Fruit fly (Drosophila melanogaster) whole organism, prepupa: Measurements from ENCODE around the gene pyd.

Source experiments
- CG10669 ChIP-seq: fragments of 200-800 bp; sonication (Bioruptor generic); optimal IDR thresholded peaks from 3 replicates; lab custom pipeline; 2018; ENCODE audit warnings: missing biosample characterization, mild to moderate bottlenecking, missing genetic modification characterization, moderate library complexity
- CG11294 ChIP-seq: fragments of 200-800 bp; sonication (Bioruptor generic); IDR thresholded peaks from 2 replicates; pipeline ENCODE4 v1.3.6; 2022; ENCODE audit warnings: missing biosample characterization, missing genetic modification characterization
- CG11762 ChIP-seq: fragments of 200-800 bp; sonication (Bioruptor generic); optimal IDR thresholded peaks from 3 replicates; lab custom pipeline; 2016; ENCODE audit warnings: missing biosample characterization, missing genetic modification characterization; ENCODE audit not compliant: insufficient read depth
- CG11902 ChIP-seq: fragments of 200-800 bp; sonication (Bioruptor generic); optimal IDR thresholded peaks from 3 replicates; lab custom pipeline; 2016; ENCODE audit warnings: missing biosample characterization, missing genetic modification characterization
- CG15336 ChIP-seq: fragments of 200-800 bp; sonication (Bioruptor generic); IDR thresholded peaks from 2 replicates; pipeline ENCODE4 v1.3.6; 2022; ENCODE audit warnings: missing biosample characterization, missing genetic modification characterization
- CG1621 ChIP-seq: fragments of 200-800 bp; sonication (Bioruptor generic); optimal IDR thresholded peaks from 3 replicates; lab custom pipeline; 2018; ENCODE audit warnings: missing biosample characterization, mild to moderate bottlenecking, missing genetic modification characterization
- CG3032 ChIP-seq: fragments of 200-800 bp; optimal IDR thresholded peaks from 2 replicates; lab custom pipeline; 2019; ENCODE audit warnings: missing biosample characterization, mild to moderate bottlenecking, missing genetic modification characterization, moderate library complexity
- CG31627 ChIP-seq: fragments of 200-800 bp; sonication (Bioruptor generic); optimal IDR thresholded peaks from 3 replicates; lab custom pipeline; 2016; ENCODE audit warnings: missing biosample characterization, missing genetic modification characterization
- CG32006 ChIP-seq: fragments of 200-800 bp; sonication (Bioruptor generic); optimal IDR thresholded peaks from 3 replicates; lab custom pipeline; 2017; ENCODE audit warnings: missing biosample characterization, mild to moderate bottlenecking, missing genetic modification characterization
- CG34406 ChIP-seq: fragments of 200-800 bp; sonication (Bioruptor generic); optimal IDR thresholded peaks from 3 replicates; lab custom pipeline; 2016; ENCODE audit warnings: missing biosample characterization, missing genetic modification characterization
- CG4318 ChIP-seq: fragments of 200-800 bp; sonication (Bioruptor generic); optimal IDR thresholded peaks from 3 replicates; lab custom pipeline; 2017; ENCODE audit warnings: missing biosample characterization, mild to moderate bottlenecking, missing genetic modification characterization
- CG6792 ChIP-seq: fragments of 200-800 bp; sonication (Bioruptor generic); optimal IDR thresholded peaks from 3 replicates; lab custom pipeline; 2016; ENCODE audit warnings: missing biosample characterization, missing genetic modification characterization
- CG6808 ChIP-seq: fragments of 200-800 bp; sonication (Bioruptor generic); optimal IDR thresholded peaks from 3 replicates; lab custom pipeline; 2017; ENCODE audit warnings: missing biosample characterization, missing genetic modification characterization, mild to moderate bottlenecking, moderate library complexity, missing genetic modification reagents
- CG8119 ChIP-seq: fragments of 200-800 bp; sonication (Bioruptor generic); IDR thresholded peaks from 3 replicates; pipeline ENCODE4 v1.3.6; 2022; ENCODE audit warnings: missing biosample characterization, missing genetic modification characterization
- CG8319 ChIP-seq: fragments of 200-800 bp; sonication (Bioruptor generic); optimal IDR thresholded peaks from 3 replicates; lab custom pipeline; 2016; ENCODE audit warnings: missing biosample characterization, missing genetic modification characterization
- CG9139 ChIP-seq: fragments of 200-800 bp; sonication (Bioruptor generic); optimal IDR thresholded peaks from 3 replicates; lab custom pipeline; 2017; ENCODE audit warnings: missing biosample characterization, mild to moderate bottlenecking, missing genetic modification characterization
- Eip75B ChIP-seq: fragments of 200-800 bp; sonication (Bioruptor generic); optimal IDR thresholded peaks from 3 replicates; lab custom pipeline; 2016; ENCODE audit warnings: missing biosample characterization, missing genetic modification characterization
- Eip78C ChIP-seq: fragments of 200-800 bp; sonication (Bioruptor generic); peaks from one replicate; lab custom pipeline; 2016; ENCODE audit warnings: missing biosample characterization, missing genetic modification characterization
- Ets96B ChIP-seq: fragments of 200-800 bp; optimal IDR thresholded peaks from 2 replicates; lab custom pipeline; 2019; ENCODE audit warnings: missing biosample characterization, mild to moderate bottlenecking, missing genetic modification characterization, moderate library complexity
- Gug ChIP-seq: fragments of 200-800 bp; sonication (Bioruptor generic); IDR thresholded peaks from 2 replicates; pipeline ENCODE4 v1.3.6; 2022; ENCODE audit warnings: missing biosample characterization, missing genetic modification characterization
- Hr38 ChIP-seq: sonication (Bioruptor generic); optimal IDR thresholded peaks from 2 replicates; lab custom pipeline; 2016; ENCODE audit warnings: missing biosample characterization, missing genetic modification characterization
- Hr4 ChIP-seq: fragments of 200-800 bp; sonication (Bioruptor generic); optimal IDR thresholded peaks from 3 replicates; lab custom pipeline; 2016; ENCODE audit warnings: missing biosample characterization, missing genetic modification characterization
- Lpt ChIP-seq: fragments of 200-800 bp; sonication (Bioruptor generic); optimal IDR thresholded peaks from 3 replicates; lab custom pipeline; 2016; ENCODE audit warnings: missing biosample characterization, missing genetic modification characterization
- OdsH ChIP-seq: fragments of 200-800 bp; sonication (Bioruptor generic); optimal IDR thresholded peaks from 3 replicates; lab custom pipeline; 2016; ENCODE audit warnings: missing biosample characterization, missing genetic modification characterization
- Smox ChIP-seq: fragments of 200-800 bp; sonication (Bioruptor generic); optimal IDR thresholded peaks from 3 replicates; lab custom pipeline; 2016; ENCODE audit warnings: missing biosample characterization, missing genetic modification characterization
- Sox15 ChIP-seq: fragments of 200-800 bp; sonication (Bioruptor generic); optimal IDR thresholded peaks from 3 replicates; lab custom pipeline; 2016; ENCODE audit warnings: missing biosample characterization, missing genetic modification characterization
- achi ChIP-seq: fragments of 200-800 bp; sonication (Bioruptor generic); optimal IDR thresholded peaks from 3 replicates; lab custom pipeline; 2016; ENCODE audit warnings: missing biosample characterization, missing genetic modification characterization
- acj6 ChIP-seq: fragments of 200-800 bp; sonication (Bioruptor generic); optimal IDR thresholded peaks from 3 replicates; lab custom pipeline; 2016; ENCODE audit warnings: missing biosample characterization, missing genetic modification characterization
- cyc ChIP-seq: fragments of 200-800 bp; sonication (Bioruptor generic); optimal IDR thresholded peaks from 3 replicates; lab custom pipeline; 2016; ENCODE audit warnings: missing biosample characterization, missing genetic modification characterization
- dac ChIP-seq: fragments of 200-800 bp; sonication (Bioruptor generic); optimal IDR thresholded peaks from 2 replicates; lab custom pipeline; 2017; ENCODE audit warnings: missing biosample characterization, mild to moderate bottlenecking, missing genetic modification characterization
- eg ChIP-seq: fragments of 200-800 bp; sonication (Bioruptor generic); IDR thresholded peaks from 3 replicates; pipeline ENCODE4 v1.3.6; 2022; ENCODE audit warnings: missing biosample characterization, missing genetic modification characterization
- esn ChIP-seq: fragments of 200-800 bp; sonication (Bioruptor generic); optimal IDR thresholded peaks from 2 replicates; lab custom pipeline; 2016; ENCODE audit warnings: missing biosample characterization, mild to moderate bottlenecking, missing genetic modification characterization, moderate library complexity
- fkh ChIP-seq: fragments of 200-800 bp; sonication (Bioruptor generic); optimal IDR thresholded peaks from 3 replicates; lab custom pipeline; 2017; ENCODE audit warnings: missing biosample characterization, mild to moderate bottlenecking, missing genetic modification characterization, moderate library complexity
- lz ChIP-seq: fragments of 200-800 bp; sonication (Bioruptor generic); optimal IDR thresholded peaks from 3 replicates; lab custom pipeline; 2016; ENCODE audit warnings: missing biosample characterization, missing genetic modification characterization
- pdm3 ChIP-seq: fragments of 200-800 bp; sonication (Bioruptor generic); optimal IDR thresholded peaks from 3 replicates; lab custom pipeline; 2016; ENCODE audit warnings: missing biosample characterization, missing genetic modification characterization
- salr ChIP-seq, 2 experiments: fragments of 200-800 bp; sonication (Bioruptor generic); optimal IDR thresholded peaks; 3 replicates each; lab custom pipeline; 2016 to 2018; ENCODE audit warnings: missing biosample characterization in 2 of 2, missing genetic modification characterization in 2 of 2, mild to moderate bottlenecking in 1 of 2
- svp ChIP-seq: fragments of 200-800 bp; sonication (Bioruptor generic); peaks from one replicate; lab custom pipeline; 2016; ENCODE audit warnings: missing biosample characterization, missing genetic modification characterization
- topi ChIP-seq: fragments of 200-800 bp; sonication (Bioruptor generic); optimal IDR thresholded peaks from 3 replicates; lab custom pipeline; 2016; ENCODE audit warnings: missing biosample characterization, missing genetic modification characterization
- vri ChIP-seq: fragments of 200-800 bp; sonication (Bioruptor generic); optimal IDR thresholded peaks from 3 replicates; lab custom pipeline; 2016; ENCODE audit warnings: missing biosample characterization, mild to moderate bottlenecking, missing genetic modification characterization

The pyd gene

DNA sequence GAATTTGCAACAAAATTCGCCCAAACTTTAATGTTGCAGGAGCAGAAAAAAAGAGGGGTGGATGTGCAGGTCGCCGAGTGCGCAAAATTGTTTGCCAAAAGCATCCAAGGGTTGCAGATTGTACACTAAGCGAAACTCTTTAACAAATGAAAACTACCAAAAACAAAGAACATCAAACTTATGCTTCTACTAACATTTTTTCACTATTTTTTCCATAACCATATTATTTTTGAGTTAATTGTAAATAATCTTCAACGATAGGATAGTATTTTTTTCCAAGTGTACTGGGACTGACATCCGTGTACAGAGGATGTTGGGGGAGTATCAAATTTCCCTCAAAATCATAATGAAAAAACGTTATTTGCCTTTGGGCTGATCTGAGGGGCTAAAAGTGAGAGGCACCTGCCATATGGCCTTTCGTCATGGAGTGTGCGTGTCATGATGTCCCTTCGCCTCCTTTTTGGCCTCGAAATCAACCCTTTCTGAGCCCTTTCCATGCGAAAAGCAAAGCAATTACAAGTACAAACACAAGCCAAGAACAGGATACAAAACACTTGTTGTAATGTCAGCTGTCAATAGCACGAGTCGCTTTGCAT lies 44.8 kb downstream of the pyd start (continued):
- TF ChIP-seq CG3032 (tag; lab: Kevin White, UChicago) = peak; percentile 70
- peak; percentile 56 for TF ChIP-seq CG1621
- TF ChIP-seq Hr38 (GFP tag; lab: Kevin White, UChicago) = no peak
- peak; percentile 64 for TF ChIP-seq CG8319 (GFP tag; lab: Kevin White, UChicago)
- peak; percentile 71 for TF ChIP-seq Eip75B (GFP tag; lab: Kevin White, UChicago)
- TF ChIP-seq fkh (GFP tag; lab: Kevin White, UChicago) = no peak
- peak; percentile 31 for TF ChIP-seq Sox15 (GFP tag; lab: Kevin White, UChicago)
- peak; percentile 31; the same call in 1 of the 2 replicates for TF ChIP-seq CG15336
- no peak for TF ChIP-seq Lpt
- peak; percentile 41 for TF ChIP-seq CG32006 (GFP tag; lab: Kevin White, UChicago)
- TF ChIP-seq CG8119 (GFP tag; lab: Robert Waterston, UW) = peak; percentile 38; the same call in 1 of the 3 replicates
- peak; percentile 28 for TF ChIP-seq CG9139 (GFP tag; lab: Kevin White, UChicago)
- TF ChIP-seq Smox (GFP tag; lab: Kevin White, UChicago) = peak; percentile 76
- TF ChIP-seq salr (GFP tag; optimal IDR thresholded peaks at IDR 0.05; lab: Kevin White, UChicago) = peak in 1 of 2 experiments; percentile 11

DNA sequence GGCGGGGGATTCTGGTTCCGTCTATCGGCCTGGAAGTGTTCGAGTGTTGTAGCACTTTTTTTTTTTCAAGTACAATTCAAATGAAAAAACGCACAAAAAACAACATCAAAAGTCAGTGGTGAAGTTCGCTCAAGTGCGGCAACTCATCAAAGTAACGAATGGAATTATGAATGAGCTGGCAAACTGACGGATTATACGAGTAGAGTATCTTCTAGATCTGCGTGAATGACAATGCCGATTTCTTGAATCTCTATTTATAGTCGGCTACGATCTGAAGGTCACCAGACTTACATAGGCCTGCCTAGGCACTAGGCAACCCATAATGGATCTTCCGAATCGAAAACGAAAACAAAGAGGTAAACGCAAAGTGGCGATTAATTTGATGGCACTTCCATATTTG lies 46.1 kb downstream of the pyd start:
- TF ChIP-seq topi (GFP tag; lab: Kevin White, UChicago) (no peak), Eip75B (GFP tag; lab: Kevin White, UChicago) (no peak), Smox (GFP tag; lab: Kevin White, UChicago) (no peak), vri (GFP tag; lab: Kevin White, UChicago) (no peak), svp (GFP tag; lab: Kevin White, UChicago) (no peak), lz (GFP tag; lab: Kevin White, UChicago) (no peak), CG34406 (GFP tag; lab: Kevin White, UChicago) (no peak), Hr4 (no peak), eg (GFP tag; lab: Robert Waterston, UW) (no peak), Gug (no peak), CG6808 (GFP tag; lab: Kevin White, UChicago) (no peak), OdsH (no peak), acj6 (GFP tag; lab: Kevin White, UChicago) (no peak), CG8119 (GFP tag; lab: Robert Waterston, UW) (no peak), CG4318 (GFP tag; lab: Kevin White, UChicago) (no peak), Eip78C (GFP tag; lab: Kevin White, UChicago) (no peak), salr (GFP tag; optimal IDR thresholded peaks at IDR 0.05; lab: Kevin White, UChicago) (no peak), CG6792 (GFP tag; lab: Kevin White, UChicago) (no peak), CG15336 (no peak)
- TF ChIP-seq, all 60 proteins: peak for 0

DNA sequence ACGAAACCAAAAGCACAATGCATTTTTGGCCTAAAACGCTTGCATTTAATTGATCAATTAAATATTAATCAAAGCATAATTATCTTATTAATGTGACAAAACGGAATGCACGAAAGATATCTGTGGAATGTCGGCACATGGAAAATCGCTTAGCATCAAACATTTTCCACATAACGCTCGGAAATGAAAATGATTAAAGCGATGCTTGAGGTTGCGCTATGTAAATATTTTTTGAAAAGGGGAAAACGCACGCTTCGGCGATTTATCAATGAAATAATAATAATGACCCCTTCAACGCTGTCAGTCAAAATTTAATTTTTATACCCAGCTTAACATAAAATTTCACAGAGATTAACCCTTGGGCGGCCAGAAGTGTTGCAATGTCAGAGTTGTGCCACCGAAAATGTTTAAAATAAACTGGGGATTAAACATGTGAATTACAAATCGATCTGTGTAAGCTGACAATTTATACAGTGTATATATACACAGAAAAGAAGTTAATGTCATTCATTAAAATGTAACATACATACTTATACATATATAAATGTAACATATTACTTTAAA lies 46.8 kb downstream of the pyd start:
- TF ChIP-seq CG8119 (GFP tag; lab: Robert Waterston, UW) (no peak), CG31627 (GFP tag; lab: Kevin White, UChicago) (no peak), dac (GFP tag; lab: Kevin White, UChicago) (no peak), CG4318 (GFP tag; lab: Kevin White, UChicago) (no peak), CG6808 (GFP tag; lab: Kevin White, UChicago) (no peak), CG1621 (no peak), cyc (GFP tag; lab: Kevin White, UChicago) (no peak), eg (GFP tag; lab: Robert Waterston, UW) (no peak), CG11762 (GFP tag; lab: Kevin White, UChicago) (no peak), CG34406 (GFP tag; lab: Kevin White, UChicago) (no peak), esn (GFP tag; lab: Kevin White, UChicago) (no peak), CG10669 (GFP tag; lab: Kevin White, UChicago) (no peak), Eip78C (GFP tag; lab: Kevin White, UChicago) (no peak), Ets96B (no peak), CG11294 (GFP tag; lab: Robert Waterston, UW) (no peak), pdm3 (no peak), CG11902 (GFP tag; lab: Kevin White, UChicago) (no peak), achi (GFP tag; lab: Kevin White, UChicago) (no peak), Gug (no peak)
- TF ChIP-seq, all 60 proteins: peak for 0
